Worm (Caenorhabditis elegans) whole organism, midembryonic: ENCODE data around the gene kap-1.
A peak's percentile ranks its signal among the peaks of the same experiment; 100 is the strongest.

Experiments
- T22C8.4 ChIP-seq: fragments of 200-800 bp; sonication (Bioruptor generic); IDR thresholded peaks from 2 replicates; pipeline ENCODE4 v1.3.6; 2022; ENCODE audit warnings: missing genetic modification characterization, missing compliant biosample characterization
- cog-1 ChIP-seq: sonication (generic microtip); optimal IDR thresholded peaks from 2 replicates; lab custom pipeline; 2016; ENCODE audit warnings: missing genetic modification characterization, missing compliant biosample characterization
- flt-1 ChIP-seq: fragments of 200-800 bp; sonication (Bioruptor generic); IDR thresholded peaks from 2 replicates; pipeline ENCODE4 v1.3.6; 2022; ENCODE audit warnings: missing genetic modification characterization, missing compliant biosample characterization
- klf-2 ChIP-seq: fragments of 200-800 bp; sonication (Bioruptor generic); conservative IDR thresholded peaks from 2 replicates; pipeline ENCODE4 v1.3.6; 2022; ENCODE audit warnings: missing genetic modification reagents, missing genetic modification characterization, missing compliant biosample characterization
- med-1 ChIP-seq: sonication (generic microtip); optimal IDR thresholded peaks from 2 replicates; lab custom pipeline; 2017; ENCODE audit warnings: missing genetic modification characterization, mild to moderate bottlenecking, missing compliant biosample characterization, antibody characterized with exemption, missing genetic modification reagents; ENCODE audit not compliant: insufficient read depth
- ref-1 ChIP-seq: fragments of 200-800 bp; sonication (Bioruptor generic); conservative IDR thresholded peaks from 2 replicates; pipeline ENCODE4 v1.3.6; 2022; ENCODE audit warnings: missing genetic modification reagents, missing genetic modification characterization, missing compliant biosample characterization
- tab-1 ChIP-seq: fragments of 200-800 bp; sonication (Bioruptor generic); IDR thresholded peaks from 2 replicates; pipeline ENCODE4 v1.3.6; 2022; ENCODE audit warnings: missing genetic modification characterization, missing compliant biosample characterization
- ztf-23 ChIP-seq: fragments of 200-800 bp; sonication (Bioruptor generic); IDR thresholded peaks from 2 replicates; pipeline ENCODE4 v1.3.6; 2022; ENCODE audit warnings: missing genetic modification reagents, missing genetic modification characterization, missing compliant biosample characterization
- ztf-29 ChIP-seq: fragments of 200-800 bp; sonication (Bioruptor generic); IDR thresholded peaks from 2 replicates; pipeline ENCODE4 v1.3.6; 2022; ENCODE audit warnings: missing genetic modification reagents, missing genetic modification characterization, missing compliant biosample characterization

kap-1 gene

DNA sequence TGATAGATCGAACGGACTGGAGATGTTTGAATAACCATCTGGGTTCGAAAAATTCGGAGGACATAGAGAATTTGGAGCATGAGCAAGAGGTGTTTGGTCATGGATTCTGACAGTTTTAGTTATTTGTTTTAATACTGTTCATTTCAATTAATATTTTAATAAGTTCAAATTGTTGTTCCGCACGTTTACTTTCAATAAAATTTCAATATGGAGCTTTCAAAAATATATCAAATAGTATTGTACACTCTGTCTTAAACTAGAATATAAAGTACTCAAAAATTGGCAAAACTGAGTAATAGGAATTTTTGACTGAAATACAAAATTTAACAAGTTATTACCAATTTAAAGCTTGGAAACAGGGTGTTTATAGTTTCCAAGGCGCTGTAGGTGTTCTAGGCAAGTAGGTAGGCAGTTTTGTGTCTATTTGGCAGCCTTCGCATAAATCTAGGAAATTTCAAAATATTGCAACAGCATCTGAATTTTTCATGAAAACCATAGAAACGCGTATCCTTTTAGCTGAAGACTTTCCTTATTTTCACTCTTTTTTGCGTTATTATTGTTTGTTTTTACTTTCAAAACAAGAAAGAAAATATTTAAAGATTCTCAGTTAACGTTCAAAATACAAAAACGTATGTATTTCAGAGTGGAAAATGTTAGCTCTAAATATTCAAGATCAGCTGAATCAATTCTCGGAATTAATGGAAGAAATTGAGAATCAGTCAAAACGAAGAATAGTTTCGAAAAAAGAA is 28.6 kb downstream of the kap-1 start, which contains the start of the genes T20B12.5 and T20B12.4:
T20B12.5 (minus strand) TSS at position 101 of the 749 bp plus-strand sequence.
T20B12.4 (plus strand) TSS at position 699 of the 749 bp plus-strand sequence.
- TF ChIP-seq ref-1 (GFP tag; lab: Robert Waterston, UW) (no peak), flt-1 (GFP tag; lab: Robert Waterston, UW) (no peak)

DNA sequence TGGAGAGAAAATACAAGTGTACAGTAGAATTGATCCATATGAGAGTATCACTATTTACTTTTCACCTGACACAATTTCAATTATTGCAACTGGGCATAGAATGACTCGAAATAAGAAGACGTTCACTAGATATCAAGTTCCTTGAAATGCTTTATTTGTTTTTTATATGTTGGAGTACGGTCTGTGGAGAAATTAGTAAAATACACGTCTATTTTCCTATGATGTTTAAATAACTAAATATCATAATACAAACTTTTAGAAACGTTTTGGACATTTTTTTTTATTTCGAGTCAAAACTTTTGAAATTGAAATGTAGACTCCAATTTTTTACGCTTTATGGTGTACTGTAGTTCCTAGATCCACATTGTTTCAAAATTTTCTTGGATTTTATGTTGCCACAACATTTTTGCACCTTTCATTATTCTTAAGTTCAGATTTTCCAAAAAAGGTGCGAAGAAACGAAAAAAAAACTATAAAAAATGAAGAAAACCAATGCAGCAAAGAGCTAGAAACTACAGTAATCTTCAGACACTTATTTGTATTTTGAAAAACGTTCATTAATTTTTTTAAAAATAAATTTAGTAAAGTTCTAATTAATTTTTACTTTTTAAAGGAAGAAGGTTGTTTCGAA is 30.9 kb downstream of the kap-1 start:
- no peak for TF ChIP-seq ztf-23

- no peak for TF ChIP-seq ztf-23
- no peak for TF ChIP-seq T22C8.4
- no peak for TF ChIP-seq ref-1 (GFP tag; lab: Robert Waterston, UW)
- no peak for TF ChIP-seq klf-2 (GFP tag; lab: Robert Waterston, UW)
These were observed 31.9 kb downstream of the kap-1 start for ce11 chrIII:7370569-7370968.

DNA sequence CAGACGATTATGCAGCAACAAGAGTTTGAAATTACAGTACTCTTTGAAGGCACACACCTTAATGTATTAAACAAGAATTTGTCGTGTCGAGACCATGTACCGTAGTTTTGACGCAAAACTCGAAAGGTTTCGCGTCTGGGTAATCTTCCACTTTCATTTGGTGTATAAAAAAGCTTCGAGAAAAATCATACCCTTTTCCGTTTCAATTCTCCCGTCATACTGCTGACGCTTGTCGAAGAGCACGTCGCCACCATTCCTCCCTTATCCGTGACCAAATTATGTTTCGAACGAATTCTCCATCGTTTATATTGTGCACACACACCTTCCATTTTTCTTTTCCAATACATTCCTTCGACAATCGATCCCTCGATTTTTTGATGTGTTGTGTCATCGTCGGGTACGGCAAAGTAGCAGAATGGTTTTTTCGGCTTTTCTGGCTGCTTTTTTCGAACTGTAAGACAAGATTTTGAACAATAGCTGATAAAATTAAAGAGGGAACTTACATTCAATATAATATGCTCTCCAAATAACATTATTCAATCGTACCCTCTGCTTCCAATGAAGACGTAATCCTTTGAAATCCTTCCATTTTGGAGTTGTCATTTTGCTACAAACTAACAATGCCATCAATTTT is 35.3 kb downstream of the kap-1 start:
- no peak for TF ChIP-seq ref-1 (GFP tag; lab: Robert Waterston, UW)

- no peak for TF ChIP-seq ztf-29 (GFP tag; lab: Robert Waterston, UW)
- no peak for TF ChIP-seq flt-1 (GFP tag; lab: Robert Waterston, UW)
- no peak for TF ChIP-seq T22C8.4
- no peak for TF ChIP-seq klf-2 (GFP tag; lab: Robert Waterston, UW)
- no peak for TF ChIP-seq tab-1 (GFP tag; lab: Robert Waterston, UW)
- TF ChIP-seq med-1 (GFP tag; lab: Kevin White, UChicago) = no peak
- no peak for TF ChIP-seq ref-1 (GFP tag; lab: Robert Waterston, UW)
- no peak for TF ChIP-seq cog-1 (tag; lab: Kevin White, UChicago)
- no peak for TF ChIP-seq ztf-23
These were observed 36.1 kb downstream of the kap-1 start, which contains the start of gene mml-1 for ce11 chrIII:7374681-7375271. Gene mml-1, minus strand, starts transcription at chrIII:7374731.

DNA sequence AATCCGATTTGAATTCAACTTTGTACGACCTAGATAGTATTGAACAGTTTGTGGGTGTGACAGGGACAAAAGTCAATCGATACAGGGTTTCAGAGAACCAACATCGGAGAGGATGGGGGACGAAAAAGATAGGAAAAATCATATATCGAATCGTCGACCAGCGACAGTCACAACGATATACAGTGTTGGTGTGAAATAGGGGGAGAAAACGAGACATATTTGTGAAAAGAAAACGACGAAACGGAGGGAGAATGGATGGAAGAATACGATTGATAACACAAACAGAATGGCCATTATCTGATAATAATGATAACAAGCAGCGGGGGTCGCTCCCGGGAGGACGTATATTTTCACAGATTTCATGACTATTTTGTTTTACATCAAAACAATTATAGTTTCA is 36.8 kb downstream of the kap-1 start:
- no peak for TF ChIP-seq ztf-23
- no peak for TF ChIP-seq T22C8.4
- TF ChIP-seq tab-1 (GFP tag; lab: Robert Waterston, UW) = no peak
- TF ChIP-seq ref-1 (GFP tag; lab: Robert Waterston, UW) = no peak
- TF ChIP-seq ztf-29 (GFP tag; lab: Robert Waterston, UW) = no peak
- no peak for TF ChIP-seq med-1 (GFP tag; lab: Kevin White, UChicago)
- no peak for TF ChIP-seq cog-1 (tag; lab: Kevin White, UChicago)
- no peak for TF ChIP-seq klf-2 (GFP tag; lab: Robert Waterston, UW)
- no peak for TF ChIP-seq flt-1 (GFP tag; lab: Robert Waterston, UW)

DNA sequence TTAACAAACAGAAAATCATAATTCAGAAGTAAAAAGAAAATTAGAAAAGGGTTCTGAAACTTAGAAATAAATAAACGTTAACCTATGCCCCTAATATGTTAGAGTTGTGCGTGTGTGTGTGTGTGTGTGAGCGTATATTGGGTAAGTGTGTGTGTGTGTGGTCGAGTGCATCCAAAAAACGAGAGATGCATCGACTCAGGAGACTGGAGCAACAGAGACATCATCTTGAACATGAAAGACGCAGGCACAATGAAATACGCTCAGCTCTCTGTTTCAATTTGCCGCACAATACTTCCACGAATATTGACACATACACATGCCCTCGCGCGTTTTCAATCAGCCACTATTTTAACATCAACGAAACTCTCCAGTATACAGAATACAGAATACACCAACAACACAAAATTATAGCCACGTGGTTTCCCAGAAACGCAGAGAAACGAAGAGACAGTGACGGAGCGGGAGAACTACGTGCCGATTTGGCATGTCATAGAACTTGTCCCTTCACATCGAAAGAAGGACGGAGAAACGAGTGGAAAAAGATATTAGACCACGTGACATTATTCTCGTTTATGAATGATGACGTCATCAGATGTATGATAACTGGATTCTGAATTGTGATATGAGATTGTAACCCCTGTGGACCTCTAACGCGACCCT is 37.6 kb downstream of the kap-1 start:
- TF ChIP-seq ztf-29 (GFP tag; lab: Robert Waterston, UW) (no peak), flt-1 (GFP tag; lab: Robert Waterston, UW) (0 out of 2 replicates have a peak, but pooled peaks have one; percentile 25)

DNA sequence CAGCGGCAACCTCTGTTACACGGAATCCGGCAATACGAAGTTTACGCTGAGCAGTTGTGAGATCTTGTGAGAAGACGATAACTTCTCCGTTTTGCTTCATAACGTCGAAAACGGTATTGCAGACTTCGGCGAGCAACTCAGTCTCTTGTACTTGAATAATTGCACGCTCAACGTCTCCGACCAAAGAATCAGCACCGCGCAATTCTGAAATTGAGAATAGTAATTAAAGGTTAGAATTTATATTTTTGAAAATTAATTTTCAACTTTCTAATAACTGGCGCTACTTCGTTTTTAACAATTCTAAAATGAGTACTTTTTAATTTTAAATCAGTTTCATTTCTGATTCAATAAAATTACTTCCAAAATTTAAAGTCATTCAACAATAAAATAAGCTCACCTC is 39.9 kb downstream of the kap-1 start:
- TF ChIP-seq klf-2 (GFP tag; lab: Robert Waterston, UW) = no peak
- no peak for TF ChIP-seq cog-1 (tag; lab: Kevin White, UChicago)
- TF ChIP-seq T22C8.4 = no peak
- TF ChIP-seq flt-1 (GFP tag; lab: Robert Waterston, UW) = no peak
- no peak for TF ChIP-seq med-1 (GFP tag; lab: Kevin White, UChicago)
- TF ChIP-seq ztf-23 = no peak

ce11 chrIII:7378945-7379344 is 40.3 kb downstream of the kap-1 start, which contains the start of gene T20B12.7:
Gene T20B12.7, minus strand, starts transcription at chrIII:7379045.
- TF ChIP-seq klf-2 (GFP tag; lab: Robert Waterston, UW) (no peak), ztf-23 (no peak)

ce11 chrIII:7380120-7380519 is 41.5 kb downstream of the kap-1 start:
- TF ChIP-seq tab-1 (GFP tag; lab: Robert Waterston, UW) (no peak), T22C8.4 (no peak), med-1 (GFP tag; lab: Kevin White, UChicago) (no peak)
